Worm (Caenorhabditis elegans) whole organism, L3 larva: ENCODE results near the gene T19C4.1.

ENCODE experiments used
- R02D3.7 ChIP-seq: fragments of 150-350 bp; optimal IDR thresholded peaks from 2 replicates; lab custom pipeline; 2014; ENCODE audit warnings: missing biosample characterization, missing genetic modification characterization
- ZK546.5 ChIP-seq: sonication (generic microtip); optimal IDR thresholded peaks from 2 replicates; lab custom pipeline; 2017; ENCODE audit warnings: missing biosample characterization, missing genetic modification characterization
- aly-2 ChIP-seq: fragments of 150-350 bp; optimal IDR thresholded peaks from 2 replicates; lab custom pipeline; 2014; ENCODE audit warnings: missing biosample characterization, missing genetic modification characterization
- ama-1 ChIP-seq: fragments of 150-350 bp; optimal IDR thresholded peaks from 2 replicates; lab custom pipeline; 2018
- ceh-16 ChIP-seq: sonication (generic microtip); optimal IDR thresholded peaks from 2 replicates; lab custom pipeline; 2017; ENCODE audit warnings: missing biosample characterization, missing genetic modification characterization
- ceh-82 ChIP-seq: fragments of 150-350 bp; optimal IDR thresholded peaks from 2 replicates; lab custom pipeline; 2014; ENCODE audit warnings: missing biosample characterization, missing genetic modification characterization
- egl-27 ChIP-seq: sonication (generic microtip); optimal IDR thresholded peaks from 4 replicates; lab custom pipeline; 2017; ENCODE audit warnings: missing biosample characterization, missing genetic modification reagents, missing genetic modification characterization
- egl-5 ChIP-seq: fragments of 150-350 bp; optimal IDR thresholded peaks from 2 replicates; lab custom pipeline; 2017; ENCODE audit warnings: missing biosample characterization, missing genetic modification reagents, missing genetic modification characterization, inconsistent platforms
- elt-1 ChIP-seq: fragments of 150-350 bp; optimal IDR thresholded peaks from 2 replicates; lab custom pipeline; 2014; ENCODE audit warnings: missing biosample characterization, missing genetic modification characterization
- elt-2 ChIP-seq: sonication (generic microtip); optimal IDR thresholded peaks from 2 replicates; lab custom pipeline; 2016; ENCODE audit warnings: missing genetic modification reagents, mild to moderate bottlenecking, missing genetic modification characterization, missing compliant biosample characterization
- eor-1 ChIP-seq, 2 experiments: fragments of 150-350 bp; optimal IDR thresholded peaks; 2 replicates each; lab custom pipeline; 2014 to 2018; ENCODE audit warnings: missing biosample characterization in 2 of 2, missing genetic modification characterization in 2 of 2
- fkh-10 ChIP-seq: sonication (generic microtip); optimal IDR thresholded peaks from 2 replicates; lab custom pipeline; 2017; ENCODE audit warnings: missing biosample characterization, missing genetic modification reagents, missing genetic modification characterization
- fkh-2 ChIP-seq: fragments of 150-350 bp; optimal IDR thresholded peaks from 2 replicates; lab custom pipeline; 2014; ENCODE audit warnings: missing biosample characterization, missing genetic modification reagents, missing genetic modification characterization
- fos-1 ChIP-seq: fragments of 150-350 bp; optimal IDR thresholded peaks from 2 replicates; lab custom pipeline; 2014; ENCODE audit warnings: missing biosample characterization, missing genetic modification characterization
- hmg-11 ChIP-seq: sonication (generic microtip); optimal IDR thresholded peaks from 2 replicates; lab custom pipeline; 2016; ENCODE audit warnings: missing genetic modification characterization, missing compliant biosample characterization
- lin-15B ChIP-seq: fragments of 150-350 bp; optimal IDR thresholded peaks from 2 replicates; lab custom pipeline; 2014; ENCODE audit warnings: missing biosample characterization, missing genetic modification characterization
- lin-39 ChIP-seq: fragments of 150-350 bp; optimal IDR thresholded peaks from 2 replicates; lab custom pipeline; 2018; ENCODE audit warnings: missing biosample characterization, missing genetic modification reagents, missing genetic modification characterization
- lsy-12 ChIP-seq: sonication (generic microtip); optimal IDR thresholded peaks from 2 replicates; lab custom pipeline; 2016; ENCODE audit warnings: mild to moderate bottlenecking, missing genetic modification characterization, missing compliant biosample characterization
- mdl-1 ChIP-seq: fragments of 150-350 bp; optimal IDR thresholded peaks from 2 replicates; lab custom pipeline; 2014; ENCODE audit warnings: missing biosample characterization, missing genetic modification characterization
- mml-1 ChIP-seq: fragments of 150-350 bp; sonication (generic microtip); optimal IDR thresholded peaks from 3 replicates; lab custom pipeline; 2014; ENCODE audit warnings: missing biosample characterization, missing genetic modification characterization
- nfya-1 ChIP-seq: sonication (generic microtip); optimal IDR thresholded peaks from 2 replicates; lab custom pipeline; 2017; ENCODE audit warnings: missing genetic modification characterization, mild to moderate bottlenecking, missing compliant biosample characterization, antibody characterized with exemption, moderate library complexity; ENCODE audit not compliant: insufficient read depth
- nhr-11 ChIP-seq: fragments of 150-350 bp; optimal IDR thresholded peaks from 2 replicates; lab custom pipeline; 2014; ENCODE audit warnings: missing biosample characterization, missing genetic modification characterization
- nhr-23 ChIP-seq: fragments of 150-350 bp; optimal IDR thresholded peaks from 2 replicates; lab custom pipeline; 2014; ENCODE audit warnings: missing biosample characterization, missing genetic modification reagents, missing genetic modification characterization
- nhr-237 ChIP-seq: fragments of 150-350 bp; optimal IDR thresholded peaks from 2 replicates; lab custom pipeline; 2014; ENCODE audit warnings: missing biosample characterization, missing genetic modification characterization
- nhr-25 ChIP-seq: sonication (generic microtip); optimal IDR thresholded peaks from 2 replicates; lab custom pipeline; 2017; ENCODE audit warnings: missing biosample characterization, missing genetic modification characterization
- nhr-28 ChIP-seq: fragments of 150-350 bp; optimal IDR thresholded peaks from 2 replicates; lab custom pipeline; 2014; ENCODE audit warnings: missing biosample characterization, missing genetic modification characterization
- nhr-43 ChIP-seq: sonication (generic microtip); optimal IDR thresholded peaks from 2 replicates; lab custom pipeline; 2016; ENCODE audit warnings: mild to moderate bottlenecking, missing genetic modification characterization, missing compliant biosample characterization; ENCODE audit not compliant: poor library complexity, severe bottlenecking
- nhr-67 ChIP-seq: fragments of 150-350 bp; optimal IDR thresholded peaks from 2 replicates; lab custom pipeline; 2014; ENCODE audit warnings: missing biosample characterization, missing genetic modification characterization
- nhr-76 ChIP-seq: fragments of 150-350 bp; sonication (generic microtip); optimal IDR thresholded peaks from 5 replicates; lab custom pipeline; 2014; ENCODE audit warnings: missing biosample characterization, missing genetic modification characterization
- nhr-77 ChIP-seq: fragments of 150-350 bp; optimal IDR thresholded peaks from 2 replicates; lab custom pipeline; 2014; ENCODE audit warnings: missing biosample characterization, missing genetic modification characterization
- pha-4 ChIP-seq: fragments of 150-350 bp; optimal IDR thresholded peaks from 2 replicates; lab custom pipeline; 2014; ENCODE audit warnings: missing biosample characterization, missing genetic modification reagents, missing genetic modification characterization
- pqm-1 ChIP-seq: fragments of 150-350 bp; optimal IDR thresholded peaks from 2 replicates; lab custom pipeline; 2017; ENCODE audit warnings: missing biosample characterization, missing genetic modification characterization, inconsistent platforms
- sea-2 ChIP-seq: fragments of 150-350 bp; sonication (generic microtip); optimal IDR thresholded peaks from 4 replicates; lab custom pipeline; 2014; ENCODE audit warnings: missing biosample characterization, missing genetic modification reagents, missing genetic modification characterization
- skn-1 ChIP-seq: fragments of 150-350 bp; optimal IDR thresholded peaks from 2 replicates; lab custom pipeline; 2014; ENCODE audit warnings: missing biosample characterization, missing genetic modification characterization
- snpc-4 ChIP-seq: fragments of 150-350 bp; optimal IDR thresholded peaks from 2 replicates; lab custom pipeline; 2014; ENCODE audit warnings: missing biosample characterization, missing genetic modification characterization
- unc-39 ChIP-seq: sonication (generic microtip); optimal IDR thresholded peaks from 4 replicates; lab custom pipeline; 2017; ENCODE audit warnings: missing biosample characterization, missing genetic modification characterization
- unc-62 ChIP-seq: fragments of 150-350 bp; sonication (generic microtip); optimal IDR thresholded peaks from 4 replicates; lab custom pipeline; 2014; ENCODE audit warnings: missing biosample characterization, missing genetic modification reagents, missing genetic modification characterization
- zag-1 ChIP-seq: fragments of 150-350 bp; optimal IDR thresholded peaks from 2 replicates; lab custom pipeline; 2014; ENCODE audit warnings: missing biosample characterization, missing genetic modification characterization
- ztf-4 ChIP-seq: fragments of 150-350 bp; optimal IDR thresholded peaks from 2 replicates; lab custom pipeline; 2014; ENCODE audit warnings: missing biosample characterization, missing genetic modification characterization

T19C4.1 gene

DNA sequence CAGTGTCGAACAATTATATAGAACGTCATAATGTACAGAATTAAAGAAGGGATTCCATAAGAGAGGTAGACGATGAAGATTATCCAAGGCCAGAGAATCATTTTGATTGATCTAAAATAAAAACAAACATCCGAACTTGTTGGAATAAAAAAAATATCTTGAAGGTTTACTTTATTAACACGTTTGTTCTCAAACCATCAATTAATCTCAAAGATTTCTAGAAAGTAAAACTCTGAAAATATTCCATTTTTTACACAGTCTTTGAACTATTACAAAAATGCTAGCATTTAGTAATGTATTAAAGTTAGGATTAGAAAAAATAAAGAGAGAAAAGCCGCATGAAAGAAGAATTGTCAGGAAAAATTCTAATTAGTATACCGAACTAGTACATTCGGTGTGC lies 15.0 kb downstream of the T19C4.1 start, which contains the start of gene srg-40:
srg-40 (minus strand) TSS at position 101 of the 400 bp plus-strand sequence.
- TF ChIP-seq ztf-4 (tag; lab: Kevin White, UChicago) (no peak), R02D3.7 (tag; lab: Kevin White, UChicago) (no peak), ceh-16 (tag; lab: Kevin White, UChicago) (no peak), pha-4 (tag; lab: Kevin White, UChicago) (no peak), unc-62 (GFP tag; lab: Kevin White, UChicago) (no peak), ZK546.5 (tag; lab: Kevin White, UChicago) (no peak), skn-1 (tag; lab: Kevin White, UChicago) (no peak), lsy-12 (tag; lab: Kevin White, UChicago) (no peak), nhr-11 (tag; lab: Kevin White, UChicago) (no peak), nhr-77 (tag; lab: Kevin White, UChicago) (no peak), zag-1 (tag; lab: Kevin White, UChicago) (no peak), fkh-10 (no peak)

DNA sequence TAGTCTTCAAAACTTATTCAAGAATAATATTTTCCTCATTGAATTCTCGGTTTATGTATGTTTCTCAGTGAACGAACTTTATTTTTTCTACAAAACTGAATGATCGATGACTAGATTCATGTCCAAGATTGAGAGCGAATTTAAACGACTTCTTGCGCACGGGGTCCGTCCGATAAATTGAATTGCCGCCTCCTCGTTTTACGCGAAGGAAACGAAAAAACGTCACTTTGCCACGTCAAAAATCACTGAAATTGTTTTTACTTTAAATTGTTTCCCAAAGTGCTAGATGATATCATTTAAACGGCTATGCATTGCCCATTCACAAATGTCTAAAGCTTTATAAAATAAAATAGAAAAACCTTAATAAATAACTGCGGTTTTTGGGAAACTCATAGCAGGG lies 18.2 kb downstream of the T19C4.1 start:
- peak; percentile 60 for TF ChIP-seq fkh-10
- TF ChIP-seq egl-5 = no peak

DNA sequence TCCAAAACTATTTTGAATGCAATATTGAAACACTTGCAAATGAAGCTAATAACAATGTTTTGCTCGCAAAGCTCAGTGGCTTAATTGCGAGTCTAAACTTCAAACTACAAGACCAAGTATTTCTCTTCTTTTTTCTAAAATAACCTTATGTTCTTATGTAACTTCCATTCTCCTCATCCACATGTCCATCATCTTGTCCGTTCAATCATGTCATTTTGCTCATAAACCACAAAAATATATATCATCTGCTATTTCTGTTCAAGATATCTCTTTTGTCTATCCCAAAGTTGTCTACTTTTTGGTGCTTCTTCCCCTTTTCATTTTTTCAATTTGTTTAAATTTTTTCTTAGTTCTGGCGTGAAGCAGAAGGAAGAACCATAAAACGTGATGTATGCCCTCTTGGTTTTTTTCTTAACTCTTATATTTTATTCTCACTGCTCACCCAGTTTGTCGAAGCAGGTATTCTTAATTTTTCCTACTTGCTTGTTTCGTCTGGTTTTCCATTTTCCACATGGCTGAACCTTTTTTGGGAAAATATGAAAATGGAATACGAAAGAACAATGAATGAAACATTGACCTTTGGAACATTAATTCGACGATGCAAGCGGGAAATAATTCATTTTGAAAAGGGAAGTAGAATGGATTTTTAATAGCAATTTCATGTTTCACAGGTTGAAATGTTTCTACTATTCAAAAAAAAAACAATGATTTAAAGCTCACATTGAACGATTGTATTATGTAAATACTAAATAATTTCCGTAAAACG lies 21.2 kb downstream of the T19C4.1 start:
- no peak for TF ChIP-seq aly-2 (tag; lab: Kevin White, UChicago)
- no peak for TF ChIP-seq mdl-1 (tag; lab: Kevin White, UChicago)
- TF ChIP-seq unc-62 (GFP tag; lab: Kevin White, UChicago) = no peak
- TF ChIP-seq ZK546.5 (tag; lab: Kevin White, UChicago) = no peak
- no peak for TF ChIP-seq nhr-67
- TF ChIP-seq lin-15B = no peak
- TF ChIP-seq eor-1 (tag; optimal IDR thresholded peaks at IDR 0.05; lab: Kevin White, UChicago) = no peak
- no peak for TF ChIP-seq fos-1 (tag; lab: Kevin White, UChicago)
- no peak for TF ChIP-seq nhr-76 (tag; lab: Kevin White, UChicago)
- no peak for TF ChIP-seq snpc-4 (tag; lab: Kevin White, UChicago)

DNA sequence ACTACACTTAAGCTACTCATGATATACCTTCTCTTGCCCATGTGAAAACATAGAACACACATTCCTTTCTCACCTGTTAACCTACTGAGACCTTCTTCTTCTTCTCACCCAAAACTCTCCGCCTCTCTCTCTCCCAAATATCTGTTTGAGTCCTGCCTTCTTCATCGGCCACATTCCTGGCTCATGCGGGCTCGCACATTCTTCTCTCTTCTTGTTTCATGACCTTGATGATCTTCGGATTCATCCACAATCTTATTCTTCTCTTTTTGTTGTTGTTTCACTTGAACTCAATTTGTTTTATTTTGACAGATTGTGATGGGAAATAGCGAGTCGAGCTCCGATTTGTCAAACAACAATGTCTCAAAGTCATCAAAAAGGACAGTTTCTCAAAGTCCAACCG lies 22.4 kb downstream of the T19C4.1 start, which contains the start of gene T19C4.5:
T19C4.5 (plus strand) TSS at position 308 of the 400 bp plus-strand sequence.
- TF ChIP-seq mml-1 (tag; lab: Kevin White, UChicago) (no peak), pqm-1 (no peak), ZK546.5 (tag; lab: Kevin White, UChicago) (no peak), nhr-28 (no peak), lin-15B (no peak), egl-27 (no peak), unc-62 (GFP tag; lab: Kevin White, UChicago) (no peak)

DNA sequence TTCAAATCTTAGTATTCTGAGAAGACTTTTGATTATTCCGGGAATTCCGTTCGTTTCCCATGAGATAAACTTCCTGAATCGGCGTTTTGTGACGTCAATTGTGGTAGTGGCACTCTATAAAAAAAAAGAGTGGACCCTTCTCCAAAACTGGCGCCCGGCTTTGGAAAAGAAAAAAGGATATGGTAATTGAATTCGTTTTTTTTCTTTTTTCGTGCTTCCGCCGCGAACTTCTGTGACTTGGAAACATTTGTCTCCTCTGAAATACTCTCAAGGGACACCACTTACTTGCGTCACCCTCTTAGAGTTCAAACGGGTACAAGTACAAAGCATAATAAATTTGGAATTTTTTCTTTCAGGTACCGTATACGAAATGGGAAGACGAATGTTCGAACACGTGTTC lies 23.2 kb downstream of the T19C4.1 start:
- TF ChIP-seq fkh-10 = peak; percentile 19
- no peak for TF ChIP-seq ama-1 (lab: Kevin White, UChicago)
- TF ChIP-seq, all 47 proteins: peak for 1

DNA sequence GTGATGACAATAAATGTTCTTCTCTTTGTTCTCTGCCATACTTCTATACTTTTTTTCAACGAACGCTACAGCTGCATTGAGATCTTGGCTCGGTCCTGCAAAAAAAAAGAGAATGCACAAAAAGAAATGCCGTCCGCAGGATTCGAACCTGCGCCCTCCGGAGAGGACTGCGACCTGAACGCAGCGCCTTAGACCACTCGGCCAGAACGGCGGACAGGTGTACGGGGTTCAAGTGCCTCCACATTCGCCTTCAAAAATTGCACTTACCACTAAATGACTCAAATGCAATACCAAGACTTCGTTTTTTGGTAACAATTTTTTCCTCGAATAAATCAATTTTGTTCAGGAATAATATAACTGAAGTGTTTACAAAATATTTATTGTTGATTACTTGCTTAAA lies 25.2 kb downstream of the T19C4.1 start:
- TF ChIP-seq snpc-4 (tag; lab: Kevin White, UChicago) = peak; percentile 95
- no peak for TF ChIP-seq ceh-82 (tag; lab: Kevin White, UChicago)
- TF ChIP-seq nhr-67 = no peak
- no peak for TF ChIP-seq sea-2 (GFP tag; lab: Kevin White, UChicago)
- no peak for TF ChIP-seq nhr-23
- TF ChIP-seq fos-1 (tag; lab: Kevin White, UChicago) = no peak
- TF ChIP-seq elt-2 (tag; lab: Kevin White, UChicago) = peak; percentile 26
- no peak for TF ChIP-seq fkh-10
- TF ChIP-seq elt-1 (tag; lab: Kevin White, UChicago) = no peak
- peak; percentile 2 for TF ChIP-seq nfya-1 (tag; lab: Kevin White, UChicago)
- TF ChIP-seq nhr-237 (tag; lab: Kevin White, UChicago) = no peak
- peak; percentile 35 for TF ChIP-seq lin-39 (tag; lab: Kevin White, UChicago)
- TF ChIP-seq pha-4 (tag; lab: Kevin White, UChicago) = no peak
- TF ChIP-seq ZK546.5 (tag; lab: Kevin White, UChicago) = no peak
- TF ChIP-seq fkh-2 (tag; lab: Kevin White, UChicago) = no peak
- no peak for TF ChIP-seq skn-1 (tag; lab: Kevin White, UChicago)
- TF ChIP-seq eor-1 (tag; optimal IDR thresholded peaks at IDR 0.05; lab: Kevin White, UChicago) = no peak
- no peak for TF ChIP-seq lsy-12 (tag; lab: Kevin White, UChicago)
- no peak for TF ChIP-seq egl-5
- TF ChIP-seq nhr-28 = no peak
- TF ChIP-seq nhr-43 (tag; lab: Kevin White, UChicago) = no peak
- no peak for TF ChIP-seq ceh-16 (tag; lab: Kevin White, UChicago)
- TF ChIP-seq lin-15B = no peak
- TF ChIP-seq nhr-25 (tag; lab: Kevin White, UChicago) = no peak
- TF ChIP-seq zag-1 (tag; lab: Kevin White, UChicago) = no peak
- no peak for TF ChIP-seq aly-2 (tag; lab: Kevin White, UChicago)
- TF ChIP-seq egl-27 = no peak
- TF ChIP-seq mml-1 (tag; lab: Kevin White, UChicago) = no peak
- TF ChIP-seq ztf-4 (tag; lab: Kevin White, UChicago) = no peak
- no peak for TF ChIP-seq nhr-77 (tag; lab: Kevin White, UChicago)
- TF ChIP-seq hmg-11 = peak; percentile 34
- TF ChIP-seq ama-1 (lab: Kevin White, UChicago) = no peak
- no peak for TF ChIP-seq unc-39 (tag; lab: Kevin White, UChicago)
